Fruit fly (Drosophila melanogaster) whole organism, embryonic: Measurements from ENCODE around the gene CG11560.

Experiments
- Bdp1 ChIP-seq: fragments of 200-800 bp; sonication (Bioruptor generic); optimal IDR thresholded peaks from 3 replicates; lab custom pipeline; 2016; ENCODE audit warnings: missing biosample characterization, missing genetic modification characterization
- BtbVII ChIP-seq: fragments of 200-800 bp; sonication (Bioruptor generic); optimal IDR thresholded peaks from 3 replicates; lab custom pipeline; 2017; ENCODE audit warnings: missing biosample characterization, mild to moderate bottlenecking, missing genetic modification characterization
- CG10209 ChIP-seq: fragments of 200-800 bp; sonication (Bioruptor generic); optimal IDR thresholded peaks from 3 replicates; lab custom pipeline; 2017; ENCODE audit warnings: missing biosample characterization, mild to moderate bottlenecking, missing genetic modification characterization, missing genetic modification reagents
- CG1024 ChIP-seq: fragments of 200-800 bp; sonication (Bioruptor generic); IDR thresholded peaks from 2 replicates; pipeline ENCODE4 v1.3.6; 2022; ENCODE audit warnings: missing biosample characterization, missing genetic modification characterization
- CG10543 ChIP-seq: fragments of 200-800 bp; sonication (Bioruptor generic); optimal IDR thresholded peaks from 3 replicates; lab custom pipeline; 2017; ENCODE audit warnings: missing biosample characterization, mild to moderate bottlenecking, missing genetic modification characterization, moderate library complexity
- CG12942 ChIP-seq: fragments of 200-800 bp; sonication (Bioruptor generic); optimal IDR thresholded peaks from 3 replicates; lab custom pipeline; 2016; ENCODE audit warnings: missing biosample characterization, missing genetic modification characterization
- CG13624 ChIP-seq: fragments of 200-800 bp; sonication (Bioruptor generic); optimal IDR thresholded peaks from 2 replicates; lab custom pipeline; 2016; ENCODE audit warnings: missing biosample characterization, missing genetic modification characterization
- CG14710 ChIP-seq: fragments of 200-800 bp; sonication (Bioruptor generic); optimal IDR thresholded peaks from 3 replicates; lab custom pipeline; 2019; ENCODE audit warnings: missing biosample characterization, mild to moderate bottlenecking, missing genetic modification characterization, moderate library complexity
- CG1647 ChIP-seq: fragments of 200-800 bp; sonication (Bioruptor generic); optimal IDR thresholded peaks from 3 replicates; lab custom pipeline; 2016; ENCODE audit warnings: missing biosample characterization, missing genetic modification characterization
- CG17612 ChIP-seq: fragments of 200-800 bp; sonication (Bioruptor generic); IDR thresholded peaks from 2 replicates; pipeline ENCODE4 v1.3.6; 2022; ENCODE audit warnings: missing biosample characterization, missing genetic modification characterization
- CG31224 ChIP-seq: fragments of 200-800 bp; sonication (Bioruptor generic); IDR thresholded peaks from 2 replicates; pipeline ENCODE4 v1.3.6; 2022; ENCODE audit warnings: missing biosample characterization, missing genetic modification characterization
- CG42726 ChIP-seq: fragments of 200-800 bp; sonication (Bioruptor generic); IDR thresholded peaks from 2 replicates; pipeline ENCODE4 v1.3.6; 2022; ENCODE audit warnings: missing biosample characterization, missing genetic modification characterization; ENCODE audit not compliant: partially characterized antibody
- CG6254 ChIP-seq: fragments of 200-800 bp; sonication (Bioruptor generic); optimal IDR thresholded peaks from 3 replicates; lab custom pipeline; 2017; ENCODE audit warnings: mild to moderate bottlenecking, missing biosample characterization, missing genetic modification reagents, missing genetic modification characterization
- CG8089 ChIP-seq: fragments of 200-800 bp; sonication (Bioruptor generic); optimal IDR thresholded peaks from 3 replicates; lab custom pipeline; 2016; ENCODE audit warnings: missing biosample characterization, missing genetic modification characterization
- CG8388 ChIP-seq: fragments of 200-800 bp; sonication (Bioruptor generic); optimal IDR thresholded peaks from 2 replicates; lab custom pipeline; 2019; ENCODE audit warnings: missing biosample characterization, mild to moderate bottlenecking, missing genetic modification characterization, moderate library complexity
- CG8478 ChIP-seq: fragments of >200 bp; optimal IDR thresholded peaks from 2 replicates; lab custom pipeline; 2018
- Camta ChIP-seq: fragments of 200-800 bp; sonication (Bioruptor generic); optimal IDR thresholded peaks from 2 replicates; lab custom pipeline; 2016; ENCODE audit warnings: missing biosample characterization, missing genetic modification characterization
- CoRest ChIP-seq: fragments of 200-800 bp; sonication (Bioruptor generic); optimal IDR thresholded peaks from 3 replicates; lab custom pipeline; 2018; ENCODE audit warnings: missing biosample characterization, mild to moderate bottlenecking, missing genetic modification characterization, moderate library complexity
- Dip3 ChIP-seq: fragments of 200-800 bp; sonication (Bioruptor generic); optimal IDR thresholded peaks from 3 replicates; lab custom pipeline; 2016; ENCODE audit warnings: missing biosample characterization, missing genetic modification characterization
- Doc2 ChIP-seq: fragments of 200-800 bp; sonication (Bioruptor generic); IDR thresholded peaks from 2 replicates; pipeline ENCODE4 v1.3.6; 2022; ENCODE audit warnings: missing biosample characterization, missing genetic modification characterization
- Elba2 ChIP-seq: fragments of 200-800 bp; sonication (Bioruptor generic); optimal IDR thresholded peaks from 3 replicates; lab custom pipeline; 2016; ENCODE audit warnings: missing biosample characterization, missing genetic modification characterization
- Ets97D ChIP-seq: fragments of 200-800 bp; sonication (Bioruptor generic); optimal IDR thresholded peaks from 3 replicates; lab custom pipeline; 2016; ENCODE audit warnings: missing biosample characterization, missing genetic modification characterization
- Hey ChIP-seq: fragments of 200-800 bp; sonication (Bioruptor generic); optimal IDR thresholded peaks from 3 replicates; lab custom pipeline; 2018; ENCODE audit warnings: missing biosample characterization, mild to moderate bottlenecking, missing genetic modification characterization
- MBD-R2 ChIP-seq: fragments of 200-800 bp; sonication (Bioruptor generic); IDR thresholded peaks from 2 replicates; pipeline ENCODE4 v1.3.6; 2022; ENCODE audit warnings: missing biosample characterization, missing genetic modification characterization
- Oli ChIP-seq: fragments of 200-800 bp; sonication (Bioruptor generic); optimal IDR thresholded peaks from 2 replicates; lab custom pipeline; 2018; ENCODE audit warnings: missing biosample characterization, mild to moderate bottlenecking, missing genetic modification characterization, moderate library complexity
- Scr ChIP-seq: fragments of 200-800 bp; sonication (Bioruptor generic); IDR thresholded peaks from 2 replicates; pipeline ENCODE4 v1.3.6; 2022; ENCODE audit warnings: missing biosample characterization, missing genetic modification characterization; ENCODE audit not compliant: partially characterized antibody
- Sox100B ChIP-seq: fragments of 200-800 bp; sonication (Bioruptor generic); optimal IDR thresholded peaks from 3 replicates; lab custom pipeline; 2018; ENCODE audit warnings: missing biosample characterization, mild to moderate bottlenecking, missing genetic modification characterization
- Trl ChIP-seq, 3 experiments: fragments of >200 bp in 2 of 3; fragments of 200-800 bp in 1 of 3; sonication (Bioruptor generic) in 1 of 3; optimal IDR thresholded peaks; 2 replicates in 1 of 3; 3 replicates in 2 of 3; lab custom pipeline; 2016 to 2017; ENCODE audit warnings: missing biosample characterization in 1 of 3, missing genetic modification characterization in 1 of 3
- ac ChIP-seq: fragments of 200-800 bp; sonication (Bioruptor generic); optimal IDR thresholded peaks from 3 replicates; lab custom pipeline; 2017; ENCODE audit warnings: missing biosample characterization, mild to moderate bottlenecking, missing genetic modification characterization
- aop ChIP-seq: fragments of 200-800 bp; sonication (Bioruptor generic); IDR thresholded peaks from 2 replicates; pipeline ENCODE4 v1.3.6; 2022; ENCODE audit warnings: missing biosample characterization, missing genetic modification characterization
- az2 ChIP-seq: fragments of 200-800 bp; sonication (Bioruptor generic); optimal IDR thresholded peaks from 3 replicates; lab custom pipeline; 2016; ENCODE audit warnings: missing biosample characterization, missing genetic modification characterization
- caup ChIP-seq: fragments of 200-800 bp; sonication (Bioruptor generic); optimal IDR thresholded peaks from 3 replicates; lab custom pipeline; 2017; ENCODE audit warnings: missing biosample characterization, mild to moderate bottlenecking, missing genetic modification characterization, moderate library complexity; ENCODE audit not compliant: severe bottlenecking
- ci ChIP-seq: fragments of 200-800 bp; sonication (Bioruptor generic); IDR thresholded peaks from 3 replicates; pipeline ENCODE4 v1.3.6; 2022; ENCODE audit warnings: missing biosample characterization, missing genetic modification characterization
- croc ChIP-seq: fragments of 200-800 bp; sonication (Bioruptor generic); conservative IDR thresholded peaks from 3 replicates; pipeline ENCODE4 v1.3.6; 2022; ENCODE audit warnings: missing biosample characterization, missing genetic modification characterization
- dati ChIP-seq: fragments of 200-800 bp; sonication (Bioruptor generic); IDR thresholded peaks from 2 replicates; pipeline ENCODE4 v1.3.6; 2022; ENCODE audit warnings: missing biosample characterization, missing genetic modification characterization
- emc ChIP-seq: fragments of 200-800 bp; sonication (Bioruptor generic); optimal IDR thresholded peaks from 2 replicates; lab custom pipeline; 2016; ENCODE audit warnings: missing biosample characterization, missing genetic modification characterization
- eyg ChIP-seq: fragments of 200-800 bp; sonication (Bioruptor generic); optimal IDR thresholded peaks from 3 replicates; lab custom pipeline; 2016; ENCODE audit warnings: missing biosample characterization, missing genetic modification characterization
- gcm ChIP-seq: fragments of 200-800 bp; sonication (Bioruptor generic); optimal IDR thresholded peaks from 2 replicates; lab custom pipeline; 2019; ENCODE audit warnings: missing biosample characterization, mild to moderate bottlenecking, missing genetic modification characterization, moderate library complexity
- h ChIP-seq: fragments of >200 bp; optimal IDR thresholded peaks from 2 replicates; lab custom pipeline; 2017
- ham ChIP-seq: fragments of 200-800 bp; sonication (Bioruptor generic); IDR thresholded peaks from 2 replicates; pipeline ENCODE4 v1.3.6; 2022; ENCODE audit warnings: missing biosample characterization, missing genetic modification characterization
- hbn ChIP-seq: fragments of 200-800 bp; sonication (Bioruptor generic); IDR thresholded peaks from 2 replicates; pipeline ENCODE4 v1.3.6; 2022; ENCODE audit warnings: missing biosample characterization, missing genetic modification characterization; ENCODE audit not compliant: partially characterized antibody
- ken ChIP-seq: fragments of 200-800 bp; sonication (Bioruptor generic); IDR thresholded peaks from 3 replicates; pipeline ENCODE4 v1.3.6; 2022; ENCODE audit warnings: missing biosample characterization, missing genetic modification characterization
- lov ChIP-seq, 2 experiments: fragments of 200-800 bp in 1 of 2; fragments of >200 bp in 1 of 2; sonication (Bioruptor generic) in 1 of 2; IDR thresholded peaks in 1 of 2; optimal IDR thresholded peaks in 1 of 2; 2 replicates in 1 of 2; 3 replicates in 1 of 2; pipeline versions ENCODE4 v1.3.6 to Lab custom; 2017 to 2022; ENCODE audit warnings: missing biosample characterization in 1 of 2, missing genetic modification characterization in 1 of 2
- otp ChIP-seq: fragments of 200-800 bp; sonication (Bioruptor generic); IDR thresholded peaks from 3 replicates; pipeline ENCODE4, ENCODE4 v1.3.6; 2022; ENCODE audit warnings: missing biosample characterization, missing genetic modification characterization
- p53 ChIP-seq: fragments of 200-800 bp; sonication (Bioruptor generic); optimal IDR thresholded peaks from 2 replicates; lab custom pipeline; 2016; ENCODE audit warnings: missing biosample characterization, missing genetic modification characterization
- psq ChIP-seq: fragments of 200-800 bp; sonication (Bioruptor generic); optimal IDR thresholded peaks from 2 replicates; lab custom pipeline; 2017; ENCODE audit warnings: missing biosample characterization, missing genetic modification characterization
- rib ChIP-seq: fragments of 200-800 bp; sonication (Bioruptor generic); IDR thresholded peaks from 2 replicates; pipeline ENCODE4 v1.3.6; 2022; ENCODE audit warnings: missing biosample characterization, missing genetic modification characterization
- sc ChIP-seq, 3 experiments: fragments of >200 bp in 2 of 3; fragments of 200-800 bp in 1 of 3; sonication (Bioruptor generic) in 1 of 3; optimal IDR thresholded peaks; 2 replicates in 2 of 3; 3 replicates in 1 of 3; lab custom pipeline; 2017; ENCODE audit warnings: mild to moderate bottlenecking in 1 of 3, missing biosample characterization in 1 of 3, missing genetic modification characterization in 1 of 3, missing genetic modification reagents in 1 of 3
- vfl ChIP-seq: fragments of 200-800 bp; sonication (Bioruptor generic); optimal IDR thresholded peaks from 2 replicates; lab custom pipeline; 2016; ENCODE audit warnings: missing biosample characterization, missing genetic modification characterization
- vvl ChIP-seq: fragments of 200-800 bp; sonication (Bioruptor generic); IDR thresholded peaks from 2 replicates; pipeline ENCODE4 v1.3.6; 2022; ENCODE audit warnings: missing biosample characterization, missing genetic modification characterization
- yki ChIP-seq: fragments of >200 bp; optimal IDR thresholded peaks from 3 replicates; lab custom pipeline; 2018

CG11560 gene

DNA sequence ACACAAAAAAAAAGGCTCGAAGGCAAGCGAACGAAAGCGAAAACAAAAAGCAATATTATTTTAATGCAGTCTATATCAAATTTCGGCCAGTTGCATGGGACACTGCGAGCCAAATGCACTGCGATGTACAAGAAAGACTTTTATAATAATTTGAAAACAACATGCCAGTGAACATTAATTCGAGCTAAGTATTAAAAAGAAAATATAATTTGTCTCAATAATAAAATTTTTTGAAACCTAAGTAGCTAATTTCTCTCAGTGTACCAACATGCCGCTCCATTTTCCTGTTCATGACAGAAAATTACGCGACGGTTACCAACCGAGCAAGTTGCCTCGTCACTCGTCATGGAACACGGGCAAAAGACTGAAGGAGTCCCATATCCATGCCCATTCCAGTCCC lies 42.5 kb upstream of the CG11560 start (continued):
- TF ChIP-seq p53 (GFP tag; lab: Kevin White, UChicago) (no peak), dati (GFP tag; lab: Robert Waterston, UW) (no peak), CG17612 (GFP tag; lab: Robert Waterston, UW) (no peak), Hey (tag; lab: Kevin White, UChicago) (no peak), ham (GFP tag; lab: Robert Waterston, UW) (no peak), CG31224 (peak; percentile 44; the same call in 1 of the 2 replicates), otp (GFP tag; lab: Robert Waterston, UW) (0 out of 3 replicates have a peak, but pooled peaks have one; percentile 62), yki (lab: Kevin White, UChicago) (no peak), CG10543 (no peak), Sox100B (peak; percentile 63), CoRest (tag; lab: Kevin White, UChicago) (peak; percentile 64), psq (GFP tag; lab: Kevin White, UChicago) (peak; percentile 22), lov (optimal IDR thresholded peaks at IDR 0.05; lab: Kevin White, UChicago) (no peak), lov (GFP tag; IDR thresholded peaks at IDR 0.05; lab: Robert Waterston, UW) (no peak), Trl (optimal IDR thresholded peaks at IDR 0.05; lab: Kevin White, UChicago) (no peak), Trl (GFP tag; optimal IDR thresholded peaks at IDR 0.05; lab: Kevin White, UChicago) (peak; percentile 45), ac (GFP tag; lab: Kevin White, UChicago) (peak; percentile 64), caup (GFP tag; lab: Kevin White, UChicago) (no peak), gcm (GFP tag; lab: Kevin White, UChicago) (no peak), CG12942 (GFP tag; lab: Kevin White, UChicago) (peak; percentile 30), MBD-R2 (0 out of 2 replicates have a peak, but pooled peaks have one; percentile 14), vvl (GFP tag; lab: Robert Waterston, UW) (peak; percentile 81), h (no peak), CG42726 (GFP tag; lab: Robert Waterston, UW) (no peak), Doc2 (no peak), emc (GFP tag; lab: Kevin White, UChicago) (no peak), eyg (no peak), CG6254 (GFP tag; lab: Kevin White, UChicago) (peak; percentile 68), hbn (GFP tag; lab: Robert Waterston, UW) (no peak), CG14710 (tag; lab: Kevin White, UChicago) (peak; percentile 73), Scr (GFP tag; lab: Robert Waterston, UW) (no peak), sc (optimal IDR thresholded peaks at IDR 0.05; lab: Kevin White, UChicago) (no peak), sc (GFP tag; optimal IDR thresholded peaks at IDR 0.05; lab: Kevin White, UChicago) (peak; percentile 54), CG13624 (GFP tag; lab: Kevin White, UChicago) (peak; percentile 21), CG1024 (peak; percentile 51), Bdp1 (GFP tag; lab: Kevin White, UChicago) (peak; percentile 13), Oli (tag; lab: Kevin White, UChicago) (peak; percentile 65), Camta (GFP tag; lab: Kevin White, UChicago) (peak; percentile 54), ken (GFP tag; lab: Robert Waterston, UW) (peak; percentile 68; the same call in 2 of the 3 replicates), ci (GFP tag; lab: Robert Waterston, UW) (peak; percentile 88), CG8089 (GFP tag; lab: Kevin White, UChicago) (peak; percentile 10), az2 (GFP tag; lab: Kevin White, UChicago) (peak; percentile 70), CG1647 (GFP tag; lab: Kevin White, UChicago) (no peak), CG8478 (lab: Kevin White, UChicago) (no peak), vfl (GFP tag; lab: Kevin White, UChicago) (no peak), Ets97D (GFP tag; lab: Kevin White, UChicago) (no peak), croc (GFP tag; lab: Robert Waterston, UW) (peak; percentile 52; the same call in 2 of the 3 replicates), Elba2 (no peak), CG10209 (GFP tag; lab: Kevin White, UChicago) (peak; percentile 64), BtbVII (no peak), Dip3 (GFP tag; lab: Kevin White, UChicago) (no peak), rib (no peak), CG8388 (GFP tag; lab: Kevin White, UChicago) (peak; percentile 58), aop (no peak)
